Worm (Caenorhabditis elegans): Measurements from ENCODE around the gene C39B5.14.

The C39B5.14 gene

ce11 chrIII:2211120-2211519, at the start of gene C39B5.14:
TSS of gene C39B5.14 (plus strand) at chrIII:2211420.
- TF ChIP-seq W03F9.2 (tag; optimal IDR thresholded peaks at IDR 0.05) (no peak), him-1 (tag; optimal IDR thresholded peaks at IDR 0.05) (no peak), dao-5 (tag; optimal IDR thresholded peaks at IDR 0.05) (no peak)

- TF ChIP-seq dao-5 (tag; optimal IDR thresholded peaks at IDR 0.05) (no peak), W03F9.2 (tag; optimal IDR thresholded peaks at IDR 0.05) (peak; percentile 70), him-1 (tag; optimal IDR thresholded peaks at IDR 0.05) (no peak)
Observed at ce11 chrIII:2169445-2169844, 41.8 kb upstream of the C39B5.14 start.

ce11 chrIII:2170556-2170955, 40.7 kb upstream of the C39B5.14 start:
- TF ChIP-seq him-1 (tag; optimal IDR thresholded peaks at IDR 0.05), result no peak
- no peak for TF ChIP-seq dao-5 (tag; optimal IDR thresholded peaks at IDR 0.05)
- no peak for TF ChIP-seq W03F9.2 (tag; optimal IDR thresholded peaks at IDR 0.05)

- TF ChIP-seq him-1 (tag; optimal IDR thresholded peaks at IDR 0.05), result no peak
- peak; percentile 67 for TF ChIP-seq W03F9.2 (tag; optimal IDR thresholded peaks at IDR 0.05)
- peak; percentile 43 for TF ChIP-seq dao-5 (tag; optimal IDR thresholded peaks at IDR 0.05)
Observed at ce11 chrIII:2171892-2172591, 39.2 kb upstream of the C39B5.14 start.

ce11 chrIII:2197706-2198105, 13.5 kb upstream of the C39B5.14 start, which contains the start of gene C39B5.6:
TSS of gene C39B5.6 (plus strand) at chrIII:2198006.
- TF ChIP-seq dao-5 (tag; optimal IDR thresholded peaks at IDR 0.05), result no peak
- TF ChIP-seq W03F9.2 (tag; optimal IDR thresholded peaks at IDR 0.05), result no peak
- no peak for TF ChIP-seq him-1 (tag; optimal IDR thresholded peaks at IDR 0.05)

- no peak for TF ChIP-seq W03F9.2 (tag; optimal IDR thresholded peaks at IDR 0.05)
- TF ChIP-seq him-1 (tag; optimal IDR thresholded peaks at IDR 0.05), result no peak
- TF ChIP-seq dao-5 (tag; optimal IDR thresholded peaks at IDR 0.05), result no peak
Observed at ce11 chrIII:2205155-2205554, 6.1 kb upstream of the C39B5.14 start.

- TF ChIP-seq W03F9.2 (tag; optimal IDR thresholded peaks at IDR 0.05) (no peak), dao-5 (tag; optimal IDR thresholded peaks at IDR 0.05) (no peak), him-1 (tag; optimal IDR thresholded peaks at IDR 0.05) (no peak)
Observed at ce11 chrIII:2207864-2208263, 3.4 kb upstream of the C39B5.14 start, which contains the start of gene C39B5.5. TSS of gene C39B5.5 (plus strand) at chrIII:2208164.

- TF ChIP-seq dao-5 (tag; optimal IDR thresholded peaks at IDR 0.05) (no peak), him-1 (tag; optimal IDR thresholded peaks at IDR 0.05) (no peak), W03F9.2 (tag; optimal IDR thresholded peaks at IDR 0.05) (no peak)
Observed at ce11 chrIII:2210601-2211000, 619 bp upstream of the C39B5.14 start.

ce11 chrIII:2212343-2212742, 1.1 kb downstream of the C39B5.14 start:
- TF ChIP-seq dao-5 (tag; optimal IDR thresholded peaks at IDR 0.05), result no peak

- no peak for TF ChIP-seq dao-5 (tag; optimal IDR thresholded peaks at IDR 0.05)
- no peak for TF ChIP-seq W03F9.2 (tag; optimal IDR thresholded peaks at IDR 0.05)
- TF ChIP-seq him-1 (tag; optimal IDR thresholded peaks at IDR 0.05), result no peak
Observed at ce11 chrIII:2219408-2219807, 8.2 kb downstream of the C39B5.14 start, which contains the start of gene fbxa-12. TSS of gene fbxa-12 (plus strand) at chrIII:2219708.

ce11 chrIII:2223932-2224331, 12.7 kb downstream of the C39B5.14 start, which contains the start of gene srd-65:
TSS of gene srd-65 (minus strand) at chrIII:2224032.
- no peak for TF ChIP-seq him-1 (tag; optimal IDR thresholded peaks at IDR 0.05)
- TF ChIP-seq W03F9.2 (tag; optimal IDR thresholded peaks at IDR 0.05), result no peak
- no peak for TF ChIP-seq dao-5 (tag; optimal IDR thresholded peaks at IDR 0.05)

ce11 chrIII:2224478-2224877, 13.3 kb downstream of the C39B5.14 start, which contains the start of gene fbxa-38:
TSS of gene fbxa-38 (plus strand) at chrIII:2224672.
- TF ChIP-seq dao-5 (tag; optimal IDR thresholded peaks at IDR 0.05), result no peak
- no peak for TF ChIP-seq W03F9.2 (tag; optimal IDR thresholded peaks at IDR 0.05)
- no peak for TF ChIP-seq him-1 (tag; optimal IDR thresholded peaks at IDR 0.05)

- TF ChIP-seq him-1 (tag; optimal IDR thresholded peaks at IDR 0.05), result no peak
- TF ChIP-seq W03F9.2 (tag; optimal IDR thresholded peaks at IDR 0.05), result no peak
- TF ChIP-seq dao-5 (tag; optimal IDR thresholded peaks at IDR 0.05), result no peak
Observed at ce11 chrIII:2227407-2227806, 16.2 kb downstream of the C39B5.14 start, which contains the start of gene fbxa-62. TSS of gene fbxa-62 (plus strand) at chrIII:2227707.

- TF ChIP-seq dao-5 (tag; optimal IDR thresholded peaks at IDR 0.05) (no peak), him-1 (tag; optimal IDR thresholded peaks at IDR 0.05) (no peak)
Observed at ce11 chrIII:2232360-2232759, 21.1 kb downstream of the C39B5.14 start, which contains the start of gene fbxa-47. TSS of gene fbxa-47 (minus strand) at chrIII:2232460.

- TF ChIP-seq W03F9.2 (tag; optimal IDR thresholded peaks at IDR 0.05), result no peak
Observed at ce11 chrIII:2233399-2233798, 22.2 kb downstream of the C39B5.14 start.

Data from whole organism, L4/young adult.